Worm (Caenorhabditis elegans) whole organism, midembryonic: ENCODE data around the gene plg-1.
A peak's percentile ranks its signal among the peaks of the same experiment; 100 is the strongest.

ENCODE experiments used
- cog-1 ChIP-seq: sonication (generic microtip); optimal IDR thresholded peaks from 2 replicates; lab custom pipeline; 2016; ENCODE audit warnings: missing genetic modification characterization, missing compliant biosample characterization
- flt-1 ChIP-seq: fragments of 200-800 bp; sonication (Bioruptor generic); IDR thresholded peaks from 2 replicates; pipeline ENCODE4 v1.3.6; 2022; ENCODE audit warnings: missing genetic modification characterization, missing compliant biosample characterization
- ztf-29 ChIP-seq: fragments of 200-800 bp; sonication (Bioruptor generic); IDR thresholded peaks from 2 replicates; pipeline ENCODE4 v1.3.6; 2022; ENCODE audit warnings: missing genetic modification reagents, missing genetic modification characterization, missing compliant biosample characterization

DNA sequence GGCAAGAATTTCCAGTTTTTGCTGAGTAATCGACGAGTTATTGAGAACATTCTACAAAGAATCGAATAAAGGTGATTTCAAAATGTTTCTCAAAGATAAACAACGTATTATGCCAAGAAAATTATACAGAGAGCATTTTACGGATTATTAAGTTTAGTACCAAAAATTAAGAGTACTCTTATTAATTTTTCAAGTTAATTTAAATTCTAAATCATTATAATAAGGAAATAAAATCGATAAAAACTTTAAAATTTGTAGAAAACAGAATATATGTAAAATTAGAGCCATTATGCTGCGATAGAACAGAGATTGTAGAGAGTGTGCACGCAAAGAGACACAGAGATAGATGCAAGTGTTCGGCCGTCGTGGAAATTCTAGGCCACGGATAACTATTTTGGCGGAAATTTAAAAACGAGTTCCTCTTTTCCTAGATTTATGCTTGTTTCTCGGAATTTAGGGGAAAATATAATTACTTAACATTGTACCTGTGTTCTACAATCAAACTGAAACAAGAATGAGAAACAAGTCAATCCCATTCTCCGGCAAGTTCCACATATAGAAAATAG lies 1.5 kb upstream of the plg-1 start, which contains the start of gene F44E2.9:
- TF ChIP-seq cog-1 (tag; lab: Kevin White, UChicago) (peak; percentile 51), ztf-29 (no peak), flt-1 (GFP tag; lab: Robert Waterston, UW) (peak; percentile 27; the same call in 1 of the 2 replicates)
